Worm (Caenorhabditis elegans): ENCODE results near the gene athp-3.

DNA sequence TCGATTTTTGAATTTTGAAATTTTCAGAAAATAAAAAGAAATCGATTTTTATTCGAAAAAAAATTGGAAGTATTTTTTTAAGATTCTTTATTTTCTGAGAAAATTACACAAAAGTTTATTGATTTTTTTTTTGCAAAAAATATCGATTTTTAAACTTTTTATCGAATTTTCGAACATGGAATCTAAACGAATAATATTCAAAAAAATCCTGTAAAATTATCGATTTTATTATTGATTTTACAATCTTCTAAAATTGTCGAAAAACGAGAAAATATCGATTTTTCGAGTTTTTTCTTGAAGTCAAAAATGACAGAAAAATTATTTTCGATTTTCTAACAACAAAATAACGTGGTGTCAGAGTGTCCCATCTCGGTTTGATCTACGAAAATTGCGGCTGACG is 42.4 kb downstream of the athp-3 start:
- TF ChIP-seq elt-1 (tag; optimal IDR thresholded peaks at IDR 0.05), result no peak
- no peak for TF ChIP-seq fos-1 (tag; optimal IDR thresholded peaks at IDR 0.05)
- no peak for TF ChIP-seq snpc-4 (tag; optimal IDR thresholded peaks at IDR 0.05)
- TF ChIP-seq pha-4 (tag; optimal IDR thresholded peaks at IDR 0.05), result no peak

Measured in whole organism, L3 larva.